Fruit fly (Drosophila melanogaster) whole organism, adult: Measurements from ENCODE around the gene ACXE.

Source experiments
- CG11617 ChIP-seq: fragments of 200-800 bp; sonication (Bioruptor generic); optimal IDR thresholded peaks from 2 replicates; lab custom pipeline; 2017; ENCODE audit warnings: mild to moderate bottlenecking, missing biosample characterization, missing genetic modification reagents, missing genetic modification characterization
- CG12768 ChIP-seq: fragments of 200-800 bp; sonication (Bioruptor generic); optimal IDR thresholded peaks from 2 replicates; lab custom pipeline; 2017; ENCODE audit warnings: missing biosample characterization, missing genetic modification characterization, mild to moderate bottlenecking, moderate library complexity, missing genetic modification reagents
- CG14711 ChIP-seq: fragments of 200-800 bp; sonication (Bioruptor generic); optimal IDR thresholded peaks from 2 replicates; lab custom pipeline; 2018; ENCODE audit warnings: missing biosample characterization, mild to moderate bottlenecking, missing genetic modification characterization, moderate library complexity
- CG1620 ChIP-seq: fragments of 200-800 bp; sonication (Bioruptor generic); optimal IDR thresholded peaks from 2 replicates; lab custom pipeline; 2016; ENCODE audit warnings: missing biosample characterization, missing genetic modification characterization
- CG33017 ChIP-seq: fragments of 200-800 bp; sonication (Bioruptor generic); optimal IDR thresholded peaks from 2 replicates; lab custom pipeline; 2018; ENCODE audit warnings: missing biosample characterization, mild to moderate bottlenecking, missing genetic modification characterization, moderate library complexity
- CG5204 ChIP-seq: fragments of 200-800 bp; sonication (Bioruptor generic); optimal IDR thresholded peaks from 2 replicates; lab custom pipeline; 2016; ENCODE audit warnings: missing biosample characterization, missing genetic modification characterization
- CG7045 ChIP-seq: fragments of 200-800 bp; sonication (Bioruptor generic); optimal IDR thresholded peaks from 2 replicates; lab custom pipeline; 2017; ENCODE audit warnings: missing biosample characterization, mild to moderate bottlenecking, missing genetic modification characterization
- CG7101 ChIP-seq: fragments of 200-800 bp; sonication (Bioruptor generic); optimal IDR thresholded peaks from 2 replicates; lab custom pipeline; 2018; ENCODE audit warnings: missing biosample characterization, mild to moderate bottlenecking, missing genetic modification characterization, moderate library complexity
- Clk ChIP-seq: fragments of 200-800 bp; sonication (Bioruptor generic); optimal IDR thresholded peaks from 2 replicates; lab custom pipeline; 2017; ENCODE audit warnings: missing biosample characterization, missing genetic modification characterization
- Crg-1 ChIP-seq: fragments of 200-800 bp; sonication (Bioruptor generic); optimal IDR thresholded peaks from 2 replicates; lab custom pipeline; 2016; ENCODE audit warnings: missing biosample characterization, missing genetic modification characterization
- Hr96 ChIP-seq: fragments of 200-800 bp; sonication (Bioruptor generic); optimal IDR thresholded peaks from 2 replicates; lab custom pipeline; 2016; ENCODE audit warnings: missing biosample characterization, missing genetic modification characterization
- Mnt ChIP-seq: fragments of 200-800 bp; sonication (Bioruptor generic); optimal IDR thresholded peaks from 2 replicates; lab custom pipeline; 2016; ENCODE audit warnings: missing biosample characterization, mild to moderate bottlenecking, missing genetic modification characterization
- bab1 ChIP-seq: fragments of 200-800 bp; sonication (Bioruptor generic); optimal IDR thresholded peaks from 3 replicates; lab custom pipeline; 2019; ENCODE audit warnings: missing biosample characterization, mild to moderate bottlenecking, missing genetic modification characterization, moderate library complexity
- cic ChIP-seq: fragments of 200-800 bp; sonication (Bioruptor generic); optimal IDR thresholded peaks from 2 replicates; lab custom pipeline; 2017; ENCODE audit warnings: missing biosample characterization, mild to moderate bottlenecking, missing genetic modification characterization, moderate library complexity
- cnc ChIP-seq, 2 experiments: fragments of >200 bp; optimal IDR thresholded peaks; 2 replicates each; lab custom pipeline; 2017
- kay ChIP-seq: fragments of 200-800 bp; sonication (Bioruptor generic); peaks from one replicate; lab custom pipeline; 2016; ENCODE audit warnings: missing biosample characterization, missing genetic modification characterization, borderline replicate concordance
- ovo ChIP-seq: fragments of 200-800 bp; sonication (Bioruptor generic); optimal IDR thresholded peaks from 2 replicates; lab custom pipeline; 2016; ENCODE audit warnings: missing biosample characterization, missing genetic modification characterization
- pad ChIP-seq: fragments of 200-800 bp; sonication (Bioruptor generic); optimal IDR thresholded peaks from 3 replicates; lab custom pipeline; 2017; ENCODE audit warnings: missing biosample characterization, missing genetic modification characterization, mild to moderate bottlenecking, moderate library complexity, missing genetic modification reagents
- tj ChIP-seq: fragments of 200-800 bp; sonication (Bioruptor generic); optimal IDR thresholded peaks from 3 replicates; lab custom pipeline; 2017; ENCODE audit warnings: missing biosample characterization, mild to moderate bottlenecking, missing genetic modification characterization, moderate library complexity
- toe ChIP-seq: fragments of 200-800 bp; sonication (Bioruptor generic); optimal IDR thresholded peaks from 2 replicates; lab custom pipeline; 2016; ENCODE audit warnings: missing biosample characterization, missing genetic modification characterization

The ACXE gene

DNA sequence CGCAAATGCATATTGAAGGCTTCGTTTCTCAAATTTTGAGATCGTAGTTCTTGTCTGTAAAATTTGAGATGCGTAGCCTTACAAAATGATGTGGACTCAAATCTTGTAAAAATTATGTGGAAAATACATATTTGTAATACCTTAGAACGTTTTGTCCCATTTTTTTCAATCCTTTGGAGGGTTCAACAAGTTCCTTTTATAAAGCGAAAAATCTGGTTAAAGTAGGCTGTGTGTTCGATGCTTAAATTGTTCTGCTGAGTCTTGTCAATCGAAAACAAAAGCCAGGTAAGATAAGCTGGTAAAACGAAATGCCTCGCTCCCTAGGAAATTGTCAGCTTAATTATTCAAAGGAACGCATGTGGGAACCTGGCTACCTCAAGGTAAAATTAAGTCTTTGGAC, at the start of gene ACXE:
Gene ACXE (plus strand): TSS at position 301 of the 400 bp plus-strand sequence.
- TF ChIP-seq cic (GFP tag; lab: Kevin White, UChicago), result no peak
- TF ChIP-seq pad (GFP tag; lab: Kevin White, UChicago), result no peak
- no peak for TF ChIP-seq Crg-1 (GFP tag; lab: Kevin White, UChicago)
- no peak for TF ChIP-seq Mnt (GFP tag; lab: Kevin White, UChicago)

dm6 chr2L:12880429-12880828, 45.0 kb upstream of the ACXE start:
- TF ChIP-seq toe (GFP tag; lab: Kevin White, UChicago), result no peak
- no peak for TF ChIP-seq CG7101 (tag; lab: Kevin White, UChicago)
- TF ChIP-seq kay (GFP tag; lab: Kevin White, UChicago), result no peak
- no peak for TF ChIP-seq CG12768 (GFP tag; lab: Kevin White, UChicago)
- TF ChIP-seq CG1620 (GFP tag; lab: Kevin White, UChicago), result no peak
- TF ChIP-seq CG14711 (tag; lab: Kevin White, UChicago), result no peak
- TF ChIP-seq tj (GFP tag; lab: Kevin White, UChicago), result no peak
- TF ChIP-seq Crg-1 (GFP tag; lab: Kevin White, UChicago), result no peak
- no peak for TF ChIP-seq cnc (optimal IDR thresholded peaks at IDR 0.05; lab: Kevin White, UChicago)
- no peak for TF ChIP-seq CG7045 (GFP tag; lab: Kevin White, UChicago)

- TF ChIP-seq CG7101 (tag; lab: Kevin White, UChicago), result no peak
- TF ChIP-seq bab1 (GFP tag; lab: Kevin White, UChicago), result no peak
- no peak for TF ChIP-seq CG5204 (GFP tag; lab: Kevin White, UChicago)
- no peak for TF ChIP-seq CG14711 (tag; lab: Kevin White, UChicago)
- no peak for TF ChIP-seq cnc (optimal IDR thresholded peaks at IDR 0.05; lab: Kevin White, UChicago)
- no peak for TF ChIP-seq CG12768 (GFP tag; lab: Kevin White, UChicago)
- TF ChIP-seq CG7045 (GFP tag; lab: Kevin White, UChicago), result no peak
- TF ChIP-seq pad (GFP tag; lab: Kevin White, UChicago), result no peak
- no peak for TF ChIP-seq toe (GFP tag; lab: Kevin White, UChicago)
Observed at dm6 chr2L:12891651-12892050, 33.8 kb upstream of the ACXE start.

DNA sequence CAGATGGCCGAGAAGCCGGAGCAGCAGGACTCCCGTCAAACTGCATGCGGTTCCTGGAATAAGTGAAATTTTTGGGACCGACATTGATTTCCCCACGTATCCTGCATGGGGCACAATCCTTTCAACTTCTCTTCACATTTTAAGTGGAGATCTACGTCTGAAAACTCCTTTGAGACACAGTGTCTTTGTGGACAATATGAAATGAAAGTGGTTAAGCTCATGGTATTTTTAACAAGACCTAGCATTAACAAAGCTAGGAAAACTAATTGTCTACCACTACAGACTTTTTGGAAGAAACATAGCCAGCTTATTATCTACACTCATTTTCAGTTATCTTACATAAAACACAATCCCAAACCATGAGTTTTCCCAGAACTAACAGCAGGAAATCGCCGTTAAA, 13.2 kb upstream of the ACXE start, which contains the start of gene ACXC:
Gene ACXC (plus strand): TSS at position 301 of the 400 bp plus-strand sequence.
- TF ChIP-seq CG5204 (GFP tag; lab: Kevin White, UChicago) (no peak), Hr96 (GFP tag; lab: Kevin White, UChicago) (no peak), Mnt (GFP tag; lab: Kevin White, UChicago) (no peak), cnc (optimal IDR thresholded peaks at IDR 0.05; lab: Kevin White, UChicago) (no peak)

- TF ChIP-seq CG7101 (tag; lab: Kevin White, UChicago) (no peak), CG7045 (GFP tag; lab: Kevin White, UChicago) (no peak), Mnt (GFP tag; lab: Kevin White, UChicago) (no peak), CG14711 (tag; lab: Kevin White, UChicago) (no peak), CG33017 (tag; lab: Kevin White, UChicago) (no peak), pad (GFP tag; lab: Kevin White, UChicago) (no peak), Crg-1 (GFP tag; lab: Kevin White, UChicago) (no peak), ovo (no peak), CG12768 (GFP tag; lab: Kevin White, UChicago) (no peak), tj (GFP tag; lab: Kevin White, UChicago) (no peak), CG5204 (GFP tag; lab: Kevin White, UChicago) (no peak), toe (GFP tag; lab: Kevin White, UChicago) (no peak), Clk (no peak), CG11617 (GFP tag; lab: Kevin White, UChicago) (no peak), bab1 (GFP tag; lab: Kevin White, UChicago) (no peak), cic (GFP tag; lab: Kevin White, UChicago) (no peak)
Observed at dm6 chr2L:12916514-12916913, 8.9 kb upstream of the ACXE start, which contains the start of gene ACXB. Gene ACXB, plus strand, starts transcription at chr2L:12916814.

DNA sequence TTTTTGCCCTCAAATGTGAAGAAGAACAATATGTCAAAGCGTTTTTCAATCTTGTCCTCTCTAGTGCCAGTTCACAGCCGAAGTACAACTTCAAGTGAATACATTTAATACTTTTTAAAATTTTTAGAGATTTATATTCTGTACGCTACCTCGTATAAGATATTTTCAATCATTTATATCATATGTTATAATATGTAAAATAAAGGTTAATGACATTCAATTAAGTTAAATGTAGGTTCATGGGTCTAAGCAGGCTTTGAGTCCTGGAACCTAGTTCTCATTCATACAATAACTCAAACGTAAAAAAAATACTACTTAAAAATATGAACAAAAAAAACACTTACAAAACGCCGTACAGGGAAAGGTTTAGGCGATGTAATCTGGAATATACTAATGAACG, 4.6 kb upstream of the ACXE start, which contains the start of gene ACXA:
Gene ACXA (plus strand): TSS at position 301 of the 400 bp plus-strand sequence.
- TF ChIP-seq Mnt (GFP tag; lab: Kevin White, UChicago), result no peak
- no peak for TF ChIP-seq CG14711 (tag; lab: Kevin White, UChicago)
- no peak for TF ChIP-seq Clk
- no peak for TF ChIP-seq CG12768 (GFP tag; lab: Kevin White, UChicago)
- TF ChIP-seq cnc (optimal IDR thresholded peaks at IDR 0.05; lab: Kevin White, UChicago), result no peak
- TF ChIP-seq CG1620 (GFP tag; lab: Kevin White, UChicago), result no peak
- TF ChIP-seq Hr96 (GFP tag; lab: Kevin White, UChicago), result no peak
- TF ChIP-seq CG5204 (GFP tag; lab: Kevin White, UChicago), result no peak
- TF ChIP-seq toe (GFP tag; lab: Kevin White, UChicago), result no peak
- no peak for TF ChIP-seq ovo
- no peak for TF ChIP-seq CG7045 (GFP tag; lab: Kevin White, UChicago)
- no peak for TF ChIP-seq CG11617 (GFP tag; lab: Kevin White, UChicago)

DNA sequence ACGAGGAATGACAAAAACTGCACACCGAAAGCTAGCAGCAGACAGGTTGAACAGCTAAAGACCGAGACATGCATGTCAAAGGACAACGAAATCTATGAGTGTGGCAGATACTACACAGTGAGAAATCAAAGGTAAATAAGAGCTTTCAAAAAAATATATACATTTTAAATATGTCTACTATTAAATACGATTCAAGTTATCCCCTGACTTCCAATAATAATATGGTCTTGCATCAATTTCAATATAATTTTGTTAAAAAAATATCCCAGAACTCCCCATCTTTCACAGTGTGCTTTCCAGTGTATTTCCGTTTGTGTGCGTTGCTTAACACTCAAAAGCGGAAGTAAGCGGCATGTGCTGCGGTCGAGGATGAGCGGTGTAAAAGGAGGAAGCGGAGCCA, 7.6 kb downstream of the ACXE start:
- no peak for TF ChIP-seq Mnt (GFP tag; lab: Kevin White, UChicago)
- TF ChIP-seq bab1 (GFP tag; lab: Kevin White, UChicago), result no peak
- TF ChIP-seq Crg-1 (GFP tag; lab: Kevin White, UChicago), result no peak
- TF ChIP-seq cnc (optimal IDR thresholded peaks at IDR 0.05; lab: Kevin White, UChicago), result no peak
- no peak for TF ChIP-seq CG33017 (tag; lab: Kevin White, UChicago)
- no peak for TF ChIP-seq CG7101 (tag; lab: Kevin White, UChicago)
